Worm (Caenorhabditis elegans) whole organism, L1 larva: ENCODE data around the gene fbxa-29.

Experiments
- ama-1 ChIP-seq: fragments of 150-350 bp; optimal IDR thresholded peaks from 2 replicates; lab custom pipeline; 2014
- ces-1 ChIP-seq: fragments of 150-350 bp; optimal IDR thresholded peaks from 2 replicates; lab custom pipeline; 2014; ENCODE audit warnings: missing biosample characterization, missing genetic modification reagents, missing genetic modification characterization
- fkh-10 ChIP-seq: sonication (generic microtip); optimal IDR thresholded peaks from 2 replicates; lab custom pipeline; 2017; ENCODE audit warnings: missing biosample characterization, missing genetic modification reagents, missing genetic modification characterization
- grh-1 ChIP-seq: fragments of 200-800 bp; sonication (Bioruptor generic); IDR thresholded peaks from 2 replicates; pipeline ENCODE4 v1.3.6; 2022; ENCODE audit warnings: missing genetic modification reagents, missing genetic modification characterization, missing compliant biosample characterization
- jun-1 ChIP-seq: fragments of 150-350 bp; optimal IDR thresholded peaks from 2 replicates; lab custom pipeline; 2014; ENCODE audit warnings: missing biosample characterization, missing genetic modification reagents, missing genetic modification characterization
- lin-15B ChIP-seq: fragments of 150-350 bp; sonication (generic microtip); optimal IDR thresholded peaks from 3 replicates; lab custom pipeline; 2014; ENCODE audit warnings: missing biosample characterization, missing genetic modification characterization
- lsy-2 ChIP-seq, 2 experiments: fragments of 150-350 bp; optimal IDR thresholded peaks; 2 replicates each; lab custom pipeline; 2014; ENCODE audit warnings: missing biosample characterization in 2 of 2, missing genetic modification characterization in 2 of 2
- mef-2 ChIP-seq: fragments of 150-350 bp; optimal IDR thresholded peaks from 2 replicates; lab custom pipeline; 2014; ENCODE audit warnings: missing biosample characterization, missing genetic modification characterization
- nhr-20 ChIP-seq: sonication (generic microtip); optimal IDR thresholded peaks from 2 replicates; lab custom pipeline; 2016; ENCODE audit warnings: mild to moderate bottlenecking, missing genetic modification characterization, missing compliant biosample characterization
- nhr-237 ChIP-seq: fragments of 150-350 bp; optimal IDR thresholded peaks from 2 replicates; lab custom pipeline; 2014; ENCODE audit warnings: missing biosample characterization, missing genetic modification characterization
- nhr-28 ChIP-seq: fragments of 150-350 bp; optimal IDR thresholded peaks from 2 replicates; lab custom pipeline; 2014; ENCODE audit warnings: missing biosample characterization, missing genetic modification characterization
- skn-1 ChIP-seq: fragments of 150-350 bp; optimal IDR thresholded peaks from 2 replicates; lab custom pipeline; 2014; ENCODE audit warnings: missing biosample characterization, missing genetic modification characterization
- ztf-4 ChIP-seq: fragments of 150-350 bp; optimal IDR thresholded peaks from 2 replicates; lab custom pipeline; 2014; ENCODE audit warnings: missing biosample characterization, missing genetic modification characterization

DNA sequence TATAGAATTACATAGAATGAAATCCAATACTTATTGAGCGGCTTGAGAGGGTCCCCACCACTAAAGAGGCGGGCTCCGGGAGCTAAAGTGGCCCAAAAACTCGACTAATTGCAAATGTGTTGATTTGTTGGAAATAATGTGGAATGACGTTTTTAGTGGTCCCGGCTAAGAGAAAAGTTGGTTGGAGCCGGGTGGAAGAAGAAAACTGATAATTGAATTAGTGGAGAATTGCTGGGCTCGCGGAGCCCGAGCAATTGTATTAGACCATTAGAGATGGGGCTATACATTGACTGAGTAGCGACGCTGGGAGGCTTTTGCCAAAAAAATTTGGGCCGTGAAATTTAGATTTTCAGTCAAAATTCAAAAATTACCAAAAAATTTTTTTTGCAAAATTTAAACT, 47.9 kb downstream of the fbxa-29 start:
- no peak for TF ChIP-seq skn-1 (tag; lab: Kevin White, UChicago)
- no peak for TF ChIP-seq nhr-237 (tag; lab: Kevin White, UChicago)
- no peak for TF ChIP-seq ces-1 (GFP tag; lab: Kevin White, UChicago)
- TF ChIP-seq nhr-20 (tag; lab: Kevin White, UChicago) = no peak
- TF ChIP-seq jun-1 = no peak
- TF ChIP-seq fkh-10 (GFP tag; lab: Kevin White, UChicago) = no peak
- no peak for TF ChIP-seq ztf-4
- no peak for TF ChIP-seq lsy-2 (tag; optimal IDR thresholded peaks at IDR 0.05; lab: Kevin White, UChicago)
- TF ChIP-seq ama-1 (lab: Kevin White, UChicago) = no peak
- no peak for TF ChIP-seq grh-1 (GFP tag; lab: Robert Waterston, UW)
- no peak for TF ChIP-seq lin-15B (tag; lab: Kevin White, UChicago)
- TF ChIP-seq nhr-28 (tag; lab: Kevin White, UChicago) = no peak
- no peak for TF ChIP-seq mef-2 (tag; lab: Kevin White, UChicago)
